Fruit fly (Drosophila melanogaster): ENCODE measurements around the gene Dop1R2.

Gene Dop1R2

dm6 chr3R:29592139-29592814, 67.5 kb downstream of the Dop1R2 start:
- no peak for TF ChIP-seq noc (tag; optimal IDR thresholded peaks at IDR 0.05)

dm6 chr3R:29591481-29592138, 68.2 kb downstream of the Dop1R2 start, which contains the start of gene alph:
Gene alph (plus strand): TSS chr3R:29591831.
- no peak for TF ChIP-seq noc (tag; optimal IDR thresholded peaks at IDR 0.05)

DNA sequence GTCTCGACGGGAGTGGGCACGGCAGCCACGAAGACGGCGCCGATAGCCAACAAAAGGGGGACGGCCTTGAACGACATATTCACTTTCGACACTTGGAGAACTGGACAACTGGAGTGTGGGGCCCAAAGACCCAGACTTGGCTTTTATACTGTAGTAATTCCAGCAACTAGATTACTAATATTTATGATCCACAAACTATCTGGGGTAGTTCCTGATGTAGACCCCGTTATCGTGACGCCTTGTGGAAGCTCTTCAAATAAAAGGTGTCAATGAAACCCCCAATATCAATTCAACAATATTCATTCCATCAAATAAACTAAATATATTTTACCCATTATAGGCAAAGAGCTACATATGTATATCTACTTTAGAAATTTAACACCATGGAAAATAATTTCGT, 69.0 kb downstream of the Dop1R2 start, which contains the start of gene CG31041:
Gene CG31041 (minus strand): TSS at position 101 of the 400 bp plus-strand sequence.
- TF ChIP-seq noc (tag; optimal IDR thresholded peaks at IDR 0.05) = no peak

DNA sequence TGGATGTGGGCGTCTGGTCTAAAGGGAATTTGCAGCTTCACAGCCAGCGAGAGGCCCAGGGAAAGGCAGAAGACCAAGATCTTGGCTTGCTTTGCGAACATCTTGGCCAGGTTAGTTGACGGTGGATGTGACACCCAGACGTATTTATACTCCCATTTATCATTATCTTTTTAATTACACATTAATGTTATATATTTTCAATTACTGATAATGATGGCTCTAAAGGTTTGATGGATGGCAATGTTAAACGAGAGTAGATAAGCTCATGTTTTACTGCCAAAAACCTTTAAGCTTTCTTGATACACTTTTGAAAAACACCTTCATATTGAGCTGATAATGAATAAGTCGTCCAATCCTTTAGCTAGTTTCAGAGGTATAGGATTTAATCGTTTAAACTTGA, 70.1 kb downstream of the Dop1R2 start, which contains the start of gene CG11470:
Gene CG11470 (minus strand): TSS at position 101 of the 400 bp plus-strand sequence.
- no peak for TF ChIP-seq noc (tag; optimal IDR thresholded peaks at IDR 0.05)

DNA sequence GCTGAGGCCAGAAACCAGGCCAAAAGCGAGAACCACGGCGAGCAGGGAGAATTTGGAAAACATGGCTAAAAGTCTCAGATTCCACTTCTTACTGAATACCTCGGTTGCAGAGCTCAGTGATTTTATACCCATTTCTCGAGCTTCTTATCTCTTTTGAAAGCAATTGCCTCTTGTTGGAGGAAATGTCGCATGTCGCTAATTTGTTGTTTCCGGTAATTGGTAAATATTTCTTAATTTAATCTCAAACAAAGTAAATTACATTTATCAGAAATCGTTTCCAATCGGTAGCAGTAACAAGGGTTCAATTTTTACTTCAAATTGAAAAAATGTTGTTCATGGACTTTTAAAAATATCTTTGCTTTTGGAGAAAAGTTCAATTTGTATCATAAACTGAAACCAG, 71.8 kb downstream of the Dop1R2 start, which contains the start of gene CG7567:
Gene CG7567 (minus strand): TSS at position 101 of the 400 bp plus-strand sequence.
- TF ChIP-seq noc (tag; optimal IDR thresholded peaks at IDR 0.05) = no peak

DNA sequence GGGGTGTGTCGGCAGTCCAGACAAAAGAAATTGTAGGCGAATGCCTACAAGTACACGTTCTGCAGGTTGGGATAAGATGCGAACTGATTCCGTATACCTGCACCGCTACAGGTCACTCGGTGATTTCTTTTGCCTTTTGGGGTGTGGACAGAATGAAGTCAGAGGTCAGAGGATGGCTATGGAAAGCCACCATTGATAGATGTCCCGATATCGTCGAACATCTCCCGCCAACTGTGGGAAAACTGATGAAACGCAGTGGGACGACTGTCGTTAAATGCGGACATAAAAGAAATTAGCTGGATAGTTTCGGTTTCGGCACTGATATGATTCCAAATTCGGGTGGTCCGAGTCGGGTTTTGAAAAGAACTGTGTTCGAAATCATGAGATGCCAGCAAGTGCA, 73.0 kb downstream of the Dop1R2 start:
- TF ChIP-seq noc (tag; optimal IDR thresholded peaks at IDR 0.05) = no peak

- TF ChIP-seq noc (tag; optimal IDR thresholded peaks at IDR 0.05) = no peak
Observed at dm6 chr3R:29585015-29585701, 74.6 kb downstream of the Dop1R2 start.

dm6 chr3R:29584266-29584665, 75.5 kb downstream of the Dop1R2 start:
- no peak for TF ChIP-seq noc (tag; optimal IDR thresholded peaks at IDR 0.05)

DNA sequence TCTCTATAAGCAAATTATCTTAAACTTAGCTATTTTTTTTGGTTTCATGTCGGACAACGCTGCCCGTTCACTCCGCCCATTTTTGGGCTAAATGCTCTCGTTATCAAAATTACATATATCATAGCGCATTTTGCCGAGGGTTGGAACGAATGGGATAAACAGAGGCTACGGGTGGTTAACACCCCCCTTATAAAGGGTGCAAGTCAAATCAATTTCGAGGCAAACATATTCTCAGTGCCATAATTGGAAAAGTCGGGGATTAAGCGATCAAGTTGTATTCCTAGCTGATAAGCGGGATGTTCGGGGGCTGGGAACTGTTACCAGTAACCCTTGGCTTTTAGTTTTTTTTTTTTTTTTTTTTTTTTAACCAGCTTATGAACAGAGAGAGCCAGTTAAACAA, 76.5 kb downstream of the Dop1R2 start:
- no peak for TF ChIP-seq noc (tag; optimal IDR thresholded peaks at IDR 0.05)

DNA sequence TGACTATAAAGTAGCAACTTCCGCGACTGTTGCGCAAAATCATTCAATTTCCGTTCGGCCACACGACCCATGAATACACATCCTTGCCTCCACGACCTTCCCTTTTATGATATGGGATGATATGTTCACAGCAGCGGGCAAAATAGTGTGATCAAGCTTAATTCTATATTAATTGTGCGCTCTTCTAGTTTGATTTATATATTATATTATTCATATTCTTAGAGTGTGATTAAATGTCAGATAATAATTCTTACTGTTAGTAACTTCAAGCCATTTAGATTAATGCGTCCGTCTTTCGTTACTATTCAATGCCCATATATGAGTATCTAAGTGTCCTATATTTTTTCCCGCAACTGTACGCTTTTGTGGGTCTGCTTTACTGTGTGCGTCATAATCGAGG, 78.4 kb downstream of the Dop1R2 start:
- no peak for TF ChIP-seq noc (tag; optimal IDR thresholded peaks at IDR 0.05)
